Fruit fly (Drosophila melanogaster) whole organism, embryonic: ENCODE results near the gene CG13055.

Experiments
- CG10366 ChIP-seq: fragments of 200-800 bp; sonication (Bioruptor generic); IDR thresholded peaks from 2 replicates; pipeline ENCODE4 v1.3.6; 2022; ENCODE audit warnings: missing biosample characterization, missing genetic modification characterization
- CG10462 ChIP-seq: fragments of 200-800 bp; sonication (Bioruptor generic); optimal IDR thresholded peaks from 2 replicates; lab custom pipeline; 2016; ENCODE audit warnings: missing biosample characterization, missing genetic modification characterization
- CG11247 ChIP-seq: fragments of 200-800 bp; sonication (Bioruptor generic); IDR thresholded peaks from 2 replicates; pipeline ENCODE4 v1.3.6; 2022; ENCODE audit warnings: missing biosample characterization, missing genetic modification characterization
- CG11504 ChIP-seq: fragments of 200-800 bp; sonication (Bioruptor generic); optimal IDR thresholded peaks from 3 replicates; lab custom pipeline; 2019; ENCODE audit warnings: missing biosample characterization, mild to moderate bottlenecking, missing genetic modification characterization, moderate library complexity
- CG12391 ChIP-seq: fragments of 200-800 bp; sonication (Bioruptor generic); optimal IDR thresholded peaks from 3 replicates; lab custom pipeline; 2018; ENCODE audit warnings: missing biosample characterization, mild to moderate bottlenecking, missing genetic modification characterization, moderate library complexity
- CG14710 ChIP-seq: fragments of 200-800 bp; sonication (Bioruptor generic); optimal IDR thresholded peaks from 3 replicates; lab custom pipeline; 2019; ENCODE audit warnings: missing biosample characterization, mild to moderate bottlenecking, missing genetic modification characterization, moderate library complexity
- CG17385 ChIP-seq: fragments of 200-800 bp; sonication (Bioruptor generic); optimal IDR thresholded peaks from 3 replicates; lab custom pipeline; 2018; ENCODE audit warnings: missing biosample characterization, mild to moderate bottlenecking, missing genetic modification characterization
- CG17612 ChIP-seq: fragments of 200-800 bp; sonication (Bioruptor generic); IDR thresholded peaks from 2 replicates; pipeline ENCODE4 v1.3.6; 2022; ENCODE audit warnings: missing biosample characterization, missing genetic modification characterization
- CG17802 ChIP-seq: fragments of 200-800 bp; sonication (Bioruptor generic); optimal IDR thresholded peaks from 2 replicates; lab custom pipeline; 2018; ENCODE audit warnings: missing biosample characterization, mild to moderate bottlenecking, missing genetic modification characterization, moderate library complexity
- CG1832 ChIP-seq: fragments of 200-800 bp; sonication (Bioruptor generic); optimal IDR thresholded peaks from 2 replicates; lab custom pipeline; 2017; ENCODE audit warnings: missing biosample characterization, mild to moderate bottlenecking, missing genetic modification characterization, inconsistent platforms
- CG31388 ChIP-seq: fragments of 200-800 bp; sonication (Bioruptor generic); optimal IDR thresholded peaks from 2 replicates; lab custom pipeline; 2016; ENCODE audit warnings: missing biosample characterization, missing genetic modification characterization
- CG34422 ChIP-seq: fragments of 200-800 bp; sonication (Bioruptor generic); IDR thresholded peaks from 3 replicates; pipeline ENCODE4 v1.3.6; 2022; ENCODE audit warnings: missing biosample characterization, missing genetic modification characterization
- CG3838 ChIP-seq: fragments of 200-800 bp; sonication (Bioruptor generic); optimal IDR thresholded peaks from 3 replicates; lab custom pipeline; 2016; ENCODE audit warnings: missing biosample characterization, missing genetic modification characterization
- CG7928 ChIP-seq: fragments of 200-800 bp; sonication (Bioruptor generic); optimal IDR thresholded peaks from 2 replicates; lab custom pipeline; 2017; ENCODE audit warnings: missing biosample characterization, mild to moderate bottlenecking, missing genetic modification characterization
- CG7963 ChIP-seq: fragments of 200-800 bp; sonication (Bioruptor generic); IDR thresholded peaks from 3 replicates; pipeline ENCODE4 v1.3.6; 2022; ENCODE audit warnings: missing biosample characterization, missing genetic modification characterization; ENCODE audit not compliant: partially characterized antibody
- CG8290 ChIP-seq, 3 experiments: fragments of 200-800 bp; sonication (Bioruptor generic); optimal IDR thresholded peaks; 2 replicates each; lab custom pipeline; 2016 to 2019; ENCODE audit warnings: missing biosample characterization in 3 of 3, missing genetic modification characterization in 3 of 3, mild to moderate bottlenecking in 2 of 3, moderate library complexity in 1 of 3
- D ChIP-seq, 2 experiments: fragments of 200-800 bp in 1 of 2; fragments of >200 bp in 1 of 2; sonication (Bioruptor generic) in 1 of 2; optimal IDR thresholded peaks; 2 replicates in 1 of 2; 3 replicates in 1 of 2; lab custom pipeline; 2017; ENCODE audit warnings: mild to moderate bottlenecking in 1 of 2, missing biosample characterization in 1 of 2, missing genetic modification characterization in 1 of 2, missing genetic modification reagents in 1 of 2
- D19A ChIP-seq: fragments of 200-800 bp; optimal IDR thresholded peaks from 3 replicates; lab custom pipeline; 2019; ENCODE audit warnings: missing biosample characterization, mild to moderate bottlenecking, missing genetic modification characterization, moderate library complexity
- Deaf1 ChIP-seq: fragments of 200-800 bp; optimal IDR thresholded peaks from 3 replicates; lab custom pipeline; 2019; ENCODE audit warnings: missing biosample characterization, mild to moderate bottlenecking, missing genetic modification characterization, moderate library complexity
- Drgx ChIP-seq: fragments of 200-800 bp; sonication (Bioruptor generic); IDR thresholded peaks from 2 replicates; pipeline ENCODE4 v1.3.6; 2022; ENCODE audit warnings: missing biosample characterization, missing genetic modification characterization
- Gug ChIP-seq: fragments of 200-800 bp; sonication (Bioruptor generic); IDR thresholded peaks from 4 replicates; pipeline ENCODE4 v1.3.6; 2022; ENCODE audit warnings: missing biosample characterization, missing genetic modification characterization
- Hr3 ChIP-seq: fragments of 200-800 bp; sonication (Bioruptor generic); optimal IDR thresholded peaks from 3 replicates; lab custom pipeline; 2016; ENCODE audit warnings: missing biosample characterization, missing genetic modification characterization
- NFAT ChIP-seq: fragments of 200-800 bp; sonication (Bioruptor generic); IDR thresholded peaks from 2 replicates; pipeline ENCODE4 v1.3.6; 2022; ENCODE audit warnings: missing biosample characterization, missing genetic modification characterization
- Optix ChIP-seq: fragments of 200-800 bp; sonication (Bioruptor generic); IDR thresholded peaks from 3 replicates; pipeline ENCODE4 v1.3.6; 2022; ENCODE audit warnings: missing biosample characterization, missing genetic modification characterization
- Ptx1 ChIP-seq: fragments of 200-800 bp; sonication (Bioruptor generic); IDR thresholded peaks from 2 replicates; pipeline ENCODE4 v1.3.6; 2022; ENCODE audit warnings: missing biosample characterization, missing genetic modification characterization
- Ravus ChIP-seq: fragments of 200-800 bp; sonication (Bioruptor generic); IDR thresholded peaks from 2 replicates; pipeline ENCODE4 v1.3.6; 2022; ENCODE audit warnings: missing biosample characterization, missing genetic modification characterization
- Trl ChIP-seq, 3 experiments: fragments of >200 bp in 2 of 3; fragments of 200-800 bp in 1 of 3; sonication (Bioruptor generic) in 1 of 3; optimal IDR thresholded peaks; 2 replicates in 1 of 3; 3 replicates in 2 of 3; lab custom pipeline; 2016 to 2017; ENCODE audit warnings: missing biosample characterization in 1 of 3, missing genetic modification characterization in 1 of 3
- Vsx1 ChIP-seq: fragments of 200-800 bp; sonication (Bioruptor generic); optimal IDR thresholded peaks from 2 replicates; lab custom pipeline; 2017; ENCODE audit warnings: missing biosample characterization, mild to moderate bottlenecking, missing genetic modification characterization, missing genetic modification reagents
- ab ChIP-seq: fragments of 200-800 bp; sonication (Bioruptor generic); optimal IDR thresholded peaks from 2 replicates; lab custom pipeline; 2016; ENCODE audit warnings: missing biosample characterization, missing genetic modification characterization
- al ChIP-seq: fragments of 200-800 bp; sonication (Bioruptor generic); IDR thresholded peaks from 2 replicates; pipeline ENCODE4 v1.3.6; 2022; ENCODE audit warnings: missing biosample characterization, missing genetic modification characterization
- ap ChIP-seq: fragments of 200-800 bp; sonication (Bioruptor generic); IDR thresholded peaks from 2 replicates; pipeline ENCODE4 v1.3.6; 2022; ENCODE audit warnings: missing biosample characterization, missing genetic modification characterization
- ato ChIP-seq: fragments of 200-800 bp; sonication (Bioruptor generic); IDR thresholded peaks from 2 replicates; pipeline ENCODE4 v1.3.6; 2022; ENCODE audit warnings: missing biosample characterization, missing genetic modification characterization; ENCODE audit not compliant: partially characterized antibody
- bbx ChIP-seq: fragments of 200-800 bp; sonication (Bioruptor generic); IDR thresholded peaks from 2 replicates; pipeline ENCODE4 v1.3.6; 2022; ENCODE audit warnings: missing biosample characterization, missing genetic modification characterization; ENCODE audit not compliant: partially characterized antibody
- croc ChIP-seq: fragments of 200-800 bp; sonication (Bioruptor generic); conservative IDR thresholded peaks from 3 replicates; pipeline ENCODE4 v1.3.6; 2022; ENCODE audit warnings: missing biosample characterization, missing genetic modification characterization
- en ChIP-seq: fragments of 200-800 bp; sonication (Bioruptor generic); optimal IDR thresholded peaks from 2 replicates; lab custom pipeline; 2016; ENCODE audit warnings: missing biosample characterization, missing genetic modification characterization
- exex ChIP-seq: fragments of 200-800 bp; sonication (Bioruptor generic); optimal IDR thresholded peaks from 4 replicates; lab custom pipeline; 2018; ENCODE audit warnings: missing biosample characterization, mild to moderate bottlenecking, missing genetic modification characterization, moderate library complexity
- klu ChIP-seq: fragments of 200-800 bp; sonication (Bioruptor generic); IDR thresholded peaks from 2 replicates; pipeline ENCODE4 v1.3.6; 2022; ENCODE audit warnings: missing biosample characterization, missing genetic modification characterization
- knrl ChIP-seq: fragments of 200-800 bp; sonication (Bioruptor generic); IDR thresholded peaks from 3 replicates; pipeline ENCODE4 v1.3.6; 2022; ENCODE audit warnings: missing biosample characterization, missing genetic modification characterization; ENCODE audit not compliant: partially characterized antibody
- nom ChIP-seq: fragments of 200-800 bp; sonication (Bioruptor generic); optimal IDR thresholded peaks from 2 replicates; lab custom pipeline; 2017; ENCODE audit warnings: missing biosample characterization, missing genetic modification characterization, mild to moderate bottlenecking, moderate library complexity, missing genetic modification reagents
- sc ChIP-seq, 3 experiments: fragments of >200 bp in 2 of 3; fragments of 200-800 bp in 1 of 3; sonication (Bioruptor generic) in 1 of 3; optimal IDR thresholded peaks; 2 replicates in 2 of 3; 3 replicates in 1 of 3; lab custom pipeline; 2017; ENCODE audit warnings: mild to moderate bottlenecking in 1 of 3, missing biosample characterization in 1 of 3, missing genetic modification characterization in 1 of 3, missing genetic modification reagents in 1 of 3
- sd ChIP-seq: fragments of 200-800 bp; sonication (Bioruptor generic); optimal IDR thresholded peaks from 3 replicates; lab custom pipeline; 2018; ENCODE audit warnings: missing biosample characterization, mild to moderate bottlenecking, missing genetic modification characterization, moderate library complexity
- sens ChIP-seq: fragments of 200-800 bp; sonication (Bioruptor generic); peaks from one replicate; lab custom pipeline; 2016; ENCODE audit warnings: missing biosample characterization, missing genetic modification characterization
- sqz ChIP-seq: fragments of 200-800 bp; sonication (Bioruptor generic); optimal IDR thresholded peaks from 3 replicates; lab custom pipeline; 2018; ENCODE audit warnings: missing biosample characterization, mild to moderate bottlenecking, missing genetic modification characterization
- tap ChIP-seq: fragments of 200-800 bp; optimal IDR thresholded peaks from 3 replicates; lab custom pipeline; 2019; ENCODE audit warnings: missing biosample characterization, mild to moderate bottlenecking, missing genetic modification characterization, moderate library complexity
- zfh2 ChIP-seq: fragments of 200-800 bp; sonication (Bioruptor generic); optimal IDR thresholded peaks from 2 replicates; lab custom pipeline; 2016; ENCODE audit warnings: missing biosample characterization, missing genetic modification characterization

The CG13055 gene

dm6 chr3L:16211156-16211935, 40.8 kb downstream of the CG13055 start (continued):
- peak; percentile 54 for TF ChIP-seq Drgx (GFP tag; lab: Robert Waterston, UW)
- TF ChIP-seq CG11504 (tag; lab: Kevin White, UChicago) = peak; percentile 59
- TF ChIP-seq CG34422 = no peak
- peak; percentile 12 for TF ChIP-seq Hr3 (GFP tag; lab: Kevin White, UChicago)
- TF ChIP-seq ato (GFP tag; lab: Robert Waterston, UW) = 0 out of 2 replicates have a peak, but pooled peaks have one; percentile 27
- TF ChIP-seq CG7928 (GFP tag; lab: Kevin White, UChicago) = no peak
- TF ChIP-seq exex (tag; lab: Kevin White, UChicago) = no peak
- TF ChIP-seq CG10366 = no peak
- 0 out of 3 replicates have a peak, but pooled peaks have one; percentile 7 for TF ChIP-seq Optix
- TF ChIP-seq CG14710 (tag; lab: Kevin White, UChicago) = peak; percentile 34
- 0 out of 3 replicates have a peak, but pooled peaks have one; percentile 28 for TF ChIP-seq knrl (GFP tag; lab: Robert Waterston, UW)
- TF ChIP-seq CG10462 (GFP tag; lab: Kevin White, UChicago) = no peak
- TF ChIP-seq NFAT (GFP tag; lab: Robert Waterston, UW) = no peak
- peak in 1 of 2 experiments; percentile 17 for TF ChIP-seq Trl (optimal IDR thresholded peaks at IDR 0.05; lab: Kevin White, UChicago)
- no peak for TF ChIP-seq Trl (GFP tag; optimal IDR thresholded peaks at IDR 0.05; lab: Kevin White, UChicago)
- TF ChIP-seq Ravus (GFP tag; lab: Robert Waterston, UW) = no peak
- peak; percentile 4 for TF ChIP-seq CG17385 (GFP tag; lab: Kevin White, UChicago)
- no peak for TF ChIP-seq ab (GFP tag; lab: Kevin White, UChicago)
- TF ChIP-seq croc (GFP tag; lab: Robert Waterston, UW) = no peak
- 0 out of 2 replicates have a peak, but pooled peaks have one; percentile 30 for TF ChIP-seq Ptx1 (GFP tag; lab: Robert Waterston, UW)
- no peak for TF ChIP-seq en (GFP tag; lab: Kevin White, UChicago)
- peak; percentile 10 for TF ChIP-seq Deaf1 (tag; lab: Kevin White, UChicago)
- no peak for TF ChIP-seq CG3838 (GFP tag; lab: Kevin White, UChicago)
- TF ChIP-seq CG17802 (tag; lab: Kevin White, UChicago) = no peak
- TF ChIP-seq klu (GFP tag; lab: Robert Waterston, UW) = no peak
- no peak for TF ChIP-seq ap
- TF ChIP-seq CG17612 = no peak
- no peak for TF ChIP-seq sqz (GFP tag; lab: Kevin White, UChicago)
- TF ChIP-seq D19A = no peak
- peak; percentile 74 for TF ChIP-seq CG1832 (GFP tag; lab: Kevin White, UChicago)
- no peak for TF ChIP-seq CG31388 (GFP tag; lab: Kevin White, UChicago)
- TF ChIP-seq CG7963 (GFP tag; lab: Robert Waterston, UW) = no peak
- no peak for TF ChIP-seq Gug (GFP tag; lab: Robert Waterston, UW)
- peak; percentile 43 for TF ChIP-seq sens (GFP tag; lab: Kevin White, UChicago)
- no peak for TF ChIP-seq zfh2
- no peak for TF ChIP-seq CG8290 (GFP tag; optimal IDR thresholded peaks at IDR 0.05; lab: Kevin White, UChicago)
- TF ChIP-seq CG8290 (tag; optimal IDR thresholded peaks at IDR 0.05; lab: Kevin White, UChicago) = peak in 1 of 2 experiments; percentile 40
- peak; percentile 22 for TF ChIP-seq CG12391 (tag; lab: Kevin White, UChicago)
- TF ChIP-seq sd (tag; lab: Kevin White, UChicago) = peak; percentile 23

dm6 chr3L:16209641-16210040, 42.5 kb downstream of the CG13055 start:
- TF ChIP-seq nom (GFP tag; lab: Kevin White, UChicago) (peak; percentile 70), sc (optimal IDR thresholded peaks at IDR 0.05; lab: Kevin White, UChicago) (no peak), sc (GFP tag; optimal IDR thresholded peaks at IDR 0.05; lab: Kevin White, UChicago) (no peak), Vsx1 (GFP tag; lab: Kevin White, UChicago) (no peak), D (optimal IDR thresholded peaks at IDR 0.05; lab: Kevin White, UChicago) (no peak), D (GFP tag; optimal IDR thresholded peaks at IDR 0.05; lab: Kevin White, UChicago) (no peak), tap (tag; lab: Kevin White, UChicago) (no peak), al (GFP tag; lab: Robert Waterston, UW) (no peak), CG11247 (GFP tag; lab: Robert Waterston, UW) (no peak), bbx (GFP tag; lab: Robert Waterston, UW) (no peak)
